Fruit fly (Drosophila melanogaster): ENCODE measurements around the gene CG9427.

Gene CG9427

dm6 chr3R:9594839-9595238 lies 31.9 kb downstream of the CG9427 start:
- TF ChIP-seq CG10959 (GFP tag; IDR thresholded peaks at IDR 0.05) = no peak
- no peak for TF ChIP-seq CG15011 (GFP tag; optimal IDR thresholded peaks at IDR 0.05)
- TF ChIP-seq Nf-YA (GFP tag; IDR thresholded peaks at IDR 0.05) = 0 out of 2 replicates have a peak, but pooled peaks have one; percentile 24
- 0 out of 2 replicates have a peak, but pooled peaks have one; percentile 8 for TF ChIP-seq vvl (GFP tag; IDR thresholded peaks at IDR 0.05)
- peak; percentile 17 for TF ChIP-seq Deaf1 (tag; optimal IDR thresholded peaks at IDR 0.05)
- no peak for TF ChIP-seq CG16813 (GFP tag; IDR thresholded peaks at IDR 0.05; ENCODE audit: partially characterized antibody)
- TF ChIP-seq cad (GFP tag; optimal IDR thresholded peaks at IDR 0.05) = no peak
- TF ChIP-seq sens-2 (GFP tag; IDR thresholded peaks at IDR 0.05) = no peak
- TF ChIP-seq crol (GFP tag; IDR thresholded peaks at IDR 0.05) = peak; percentile 56
- TF ChIP-seq Drgx (GFP tag; IDR thresholded peaks at IDR 0.05) = peak; percentile 30; the same call in 1 of the 2 replicates
- 0 out of 4 replicates have a peak, but pooled peaks have one; percentile 61 for TF ChIP-seq chinmo (GFP tag; IDR thresholded peaks at IDR 0.05; ENCODE audit: partially characterized antibody)
- TF ChIP-seq sqz (GFP tag; optimal IDR thresholded peaks at IDR 0.05) = peak; percentile 50
- peak; percentile 58 for TF ChIP-seq CG13894 (tag; optimal IDR thresholded peaks at IDR 0.05)

DNA sequence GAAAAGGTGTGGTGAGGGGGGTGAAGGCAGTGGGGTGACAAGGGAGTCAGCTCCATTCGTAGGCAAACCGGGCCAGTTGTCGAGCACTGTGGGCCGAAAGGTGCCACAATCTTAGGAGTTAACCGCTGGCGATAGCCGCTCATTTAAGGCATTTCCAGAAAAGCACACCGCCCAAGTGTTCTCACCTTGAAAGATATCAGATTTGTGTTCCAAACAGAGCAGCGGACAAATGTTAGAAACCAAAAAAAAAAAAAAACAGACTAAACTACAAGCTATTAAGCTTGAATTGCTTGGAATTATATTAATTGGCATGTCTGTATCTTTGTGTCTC lies 32.5 kb downstream of the CG9427 start:
- TF ChIP-seq CG1529 (GFP tag; optimal IDR thresholded peaks at IDR 0.05) (no peak), ci (GFP tag; IDR thresholded peaks at IDR 0.05) (peak; percentile 6; the same call in 1 of the 3 replicates), crol (GFP tag; IDR thresholded peaks at IDR 0.05) (peak; percentile 50), vnd (GFP tag; IDR thresholded peaks at IDR 0.05; ENCODE audit: partially characterized antibody) (0 out of 3 replicates have a peak, but pooled peaks have one; percentile 25), CG2678 (tag; optimal IDR thresholded peaks at IDR 0.05) (no peak), CG2199 (GFP tag; IDR thresholded peaks at IDR 0.05) (0 out of 3 replicates have a peak, but pooled peaks have one; percentile 3)

- no peak for TF ChIP-seq CG1832 (GFP tag; optimal IDR thresholded peaks at IDR 0.05)
- no peak for TF ChIP-seq her (GFP tag; optimal IDR thresholded peaks at IDR 0.05)
- TF ChIP-seq chinmo (GFP tag; IDR thresholded peaks at IDR 0.05; ENCODE audit: partially characterized antibody) = peak; percentile 99
- peak; percentile 89 for TF ChIP-seq vvl (GFP tag; IDR thresholded peaks at IDR 0.05)
- 0 out of 3 replicates have a peak, but pooled peaks have one; percentile 8 for TF ChIP-seq CG2199 (GFP tag; IDR thresholded peaks at IDR 0.05)
- TF ChIP-seq Sin3A (optimal IDR thresholded peaks at IDR 0.05) = no peak
- TF ChIP-seq CG7556 (GFP tag; optimal IDR thresholded peaks at IDR 0.05) = no peak
- TF ChIP-seq CG9727 (GFP tag; optimal IDR thresholded peaks at IDR 0.05) = no peak
- TF ChIP-seq H15 (GFP tag; IDR thresholded peaks at IDR 0.05) = no peak
- no peak for TF ChIP-seq hkb (optimal IDR thresholded peaks at IDR 0.05)
- no peak for TF ChIP-seq hkb (GFP tag; IDR thresholded peaks at IDR 0.05)
- TF ChIP-seq Dad (GFP tag; optimal IDR thresholded peaks at IDR 0.05) = no peak
- TF ChIP-seq CG17568 (GFP tag; optimal IDR thresholded peaks at IDR 0.05) = no peak
- peak; percentile 65 for TF ChIP-seq CG4360 (GFP tag; IDR thresholded peaks at IDR 0.05)
- TF ChIP-seq lmd (GFP tag; IDR thresholded peaks at IDR 0.05) = no peak
- TF ChIP-seq CG33213 (GFP tag; optimal IDR thresholded peaks at IDR 0.05) = no peak
- no peak for TF ChIP-seq Gug (GFP tag; IDR thresholded peaks at IDR 0.05)
- TF ChIP-seq CG4328 (GFP tag; optimal IDR thresholded peaks at IDR 0.05) = no peak
- no peak for TF ChIP-seq Dref (GFP tag; IDR thresholded peaks at IDR 0.05)
- TF ChIP-seq E2f2 (GFP tag; IDR thresholded peaks at IDR 0.05) = no peak
- TF ChIP-seq CG14441 (GFP tag; IDR thresholded peaks at IDR 0.05) = no peak
- TF ChIP-seq ranshi (GFP tag; IDR thresholded peaks at IDR 0.05) = no peak
- no peak for TF ChIP-seq Eip74EF (GFP tag; optimal IDR thresholded peaks at IDR 0.05)
- no peak for TF ChIP-seq grau (tag; optimal IDR thresholded peaks at IDR 0.05)
- TF ChIP-seq cg (GFP tag; optimal IDR thresholded peaks at IDR 0.05) = peak; percentile 72
- no peak for TF ChIP-seq al (GFP tag; IDR thresholded peaks at IDR 0.05)
- TF ChIP-seq gsb (GFP tag; IDR thresholded peaks at IDR 0.05) = no peak
- no peak for TF ChIP-seq knrl (GFP tag; IDR thresholded peaks at IDR 0.05; ENCODE audit: partially characterized antibody)
- TF ChIP-seq Pdp1 (GFP tag; optimal IDR thresholded peaks at IDR 0.05) = peak in 1 of 2 experiments; percentile 62
- TF ChIP-seq Ets97D (GFP tag; optimal IDR thresholded peaks at IDR 0.05) = no peak
- TF ChIP-seq ewg (GFP tag; optimal IDR thresholded peaks at IDR 0.05) = no peak
- no peak for TF ChIP-seq z (GFP tag; IDR thresholded peaks at IDR 0.05)
These were observed 33.1 kb downstream of the CG9427 start for dm6 chr3R:9593408-9594250.

Data from whole organism, embryonic.